Worm (Caenorhabditis elegans): ENCODE results near the gene C43D7.7.

ce11 chrV:19297510-19297909 lies 21.8 kb downstream of the C43D7.7 start, which contains the start of gene fbxb-60:
- no peak for TF ChIP-seq him-1 (tag; optimal IDR thresholded peaks at IDR 0.05)
- TF ChIP-seq W03F9.2 (tag; optimal IDR thresholded peaks at IDR 0.05) = no peak
